Worm (Caenorhabditis elegans) whole organism, L4 larva: Measurements from ENCODE around the gene exos-8.

ENCODE experiments used
- F44E2.7 ChIP-seq: fragments of 200-800 bp; sonication (Bioruptor generic); IDR thresholded peaks from 2 replicates; pipeline ENCODE4 v2.1.2; 2022; ENCODE audit warnings: missing genetic modification characterization, missing compliant biosample characterization
- F49E8.2 ChIP-seq: sonication (generic microtip); optimal IDR thresholded peaks from 2 replicates; lab custom pipeline; 2016; ENCODE audit warnings: missing compliant biosample characterization, mild to moderate bottlenecking, missing genetic modification characterization, borderline replicate concordance
- Y105C5A.15 ChIP-seq: fragments of 200-800 bp; sonication (Bioruptor generic); IDR thresholded peaks from 2 replicates; pipeline ENCODE4 v1.3.6; 2022; ENCODE audit warnings: missing genetic modification characterization, missing compliant biosample characterization
- aha-1 ChIP-seq: fragments of 150-350 bp; peaks from one replicate; lab custom pipeline; 2014; ENCODE audit warnings: missing biosample characterization, missing genetic modification characterization
- ceh-20 ChIP-seq: fragments of 200-800 bp; sonication (Bioruptor generic); IDR thresholded peaks from 2 replicates; pipeline ENCODE4 v1.3.6; 2022; ENCODE audit warnings: missing genetic modification reagents, missing genetic modification characterization, missing compliant biosample characterization
- ces-1 ChIP-seq: fragments of 150-350 bp; sonication (generic microtip); optimal IDR thresholded peaks from 4 replicates; lab custom pipeline; 2014; ENCODE audit warnings: missing biosample characterization, missing genetic modification reagents, missing genetic modification characterization
- ctbp-1 ChIP-seq: fragments of 200-800 bp; sonication (Bioruptor generic); IDR thresholded peaks from 2 replicates; pipeline ENCODE4 v1.3.6; 2022; ENCODE audit warnings: missing genetic modification reagents, missing genetic modification characterization, missing compliant biosample characterization
- daf-19 ChIP-seq: fragments of 200-800 bp; sonication (Bioruptor generic); conservative IDR thresholded peaks from 2 replicates; pipeline ENCODE4 v1.3.6; 2022; ENCODE audit warnings: missing genetic modification characterization, missing compliant biosample characterization
- dpl-1 ChIP-seq: fragments of 150-350 bp; optimal IDR thresholded peaks from 2 replicates; lab custom pipeline; 2014; ENCODE audit warnings: missing biosample characterization, missing genetic modification reagents, missing genetic modification characterization
- egl-43 ChIP-seq: fragments of 200-800 bp; sonication (Bioruptor generic); IDR thresholded peaks from 2 replicates; pipeline ENCODE4 v1.3.6; 2022; ENCODE audit warnings: missing genetic modification reagents, missing genetic modification characterization, missing compliant biosample characterization
- fkh-10 ChIP-seq: fragments of 150-350 bp; optimal IDR thresholded peaks from 2 replicates; lab custom pipeline; 2014; ENCODE audit warnings: missing biosample characterization, missing genetic modification reagents, missing genetic modification characterization
- fos-1 ChIP-seq: fragments of 150-350 bp; optimal IDR thresholded peaks from 2 replicates; lab custom pipeline; 2014; ENCODE audit warnings: missing biosample characterization, missing genetic modification characterization
- hlh-11 ChIP-seq: fragments of 200-800 bp; sonication (Bioruptor generic); optimal IDR thresholded peaks from 2 replicates; lab custom pipeline; 2018; ENCODE audit warnings: mild to moderate bottlenecking, missing genetic modification characterization, missing compliant biosample characterization
- hlh-30 ChIP-seq: sonication (generic microtip); optimal IDR thresholded peaks from 2 replicates; lab custom pipeline; 2017; ENCODE audit warnings: antibody characterized with exemption, mild to moderate bottlenecking, missing genetic modification characterization, missing compliant biosample characterization; ENCODE audit not compliant: insufficient read depth
- jun-1 ChIP-seq: fragments of 150-350 bp; optimal IDR thresholded peaks from 2 replicates; lab custom pipeline; 2014; ENCODE audit warnings: missing biosample characterization, missing genetic modification reagents, missing genetic modification characterization
- lsy-2 ChIP-seq, 2 experiments: fragments of 150-350 bp in 1 of 2; sonication (generic microtip) in 1 of 2; optimal IDR thresholded peaks; 2 replicates each; lab custom pipeline; 2014 to 2017; ENCODE audit warnings: missing biosample characterization in 2 of 2, missing genetic modification characterization in 2 of 2
- mdl-1 ChIP-seq, 2 experiments: fragments of 150-350 bp in 1 of 2; sonication (generic microtip) in 1 of 2; optimal IDR thresholded peaks; 2 replicates each; lab custom pipeline; 2014 to 2017; ENCODE audit warnings: missing biosample characterization in 2 of 2, missing genetic modification characterization in 2 of 2
- mep-1 ChIP-seq: fragments of 150-350 bp; sonication (generic microtip); optimal IDR thresholded peaks from 3 replicates; lab custom pipeline; 2014; ENCODE audit warnings: missing biosample characterization, missing genetic modification characterization
- mxl-3 ChIP-seq: fragments of 200-800 bp; sonication (Bioruptor generic); optimal IDR thresholded peaks from 2 replicates; lab custom pipeline; 2018; ENCODE audit warnings: mild to moderate bottlenecking, missing genetic modification characterization, missing compliant biosample characterization
- nhr-28 ChIP-seq: fragments of 150-350 bp; optimal IDR thresholded peaks from 2 replicates; lab custom pipeline; 2014; ENCODE audit warnings: missing biosample characterization, missing genetic modification characterization
- nhr-41 ChIP-seq: fragments of 200-800 bp; sonication (Bioruptor generic); IDR thresholded peaks from 2 replicates; pipeline ENCODE4 v1.3.6; 2022; ENCODE audit warnings: missing genetic modification reagents, missing genetic modification characterization, missing compliant biosample characterization
- nhr-48 ChIP-seq: sonication (generic microtip); optimal IDR thresholded peaks from 2 replicates; lab custom pipeline; 2016; ENCODE audit warnings: mild to moderate bottlenecking, missing genetic modification characterization, missing compliant biosample characterization
- nhr-6 ChIP-seq: fragments of 150-350 bp; optimal IDR thresholded peaks from 2 replicates; lab custom pipeline; 2014; ENCODE audit warnings: missing biosample characterization, missing genetic modification characterization
- set-16 ChIP-seq: fragments of 200-800 bp; sonication (Bioruptor generic); IDR thresholded peaks from 2 replicates; pipeline ENCODE4 v1.3.6; 2022; ENCODE audit warnings: missing genetic modification reagents, missing genetic modification characterization, missing compliant biosample characterization
- spr-3 ChIP-seq: fragments of 200-800 bp; sonication (Bioruptor generic); optimal IDR thresholded peaks from 2 replicates; lab custom pipeline; 2018; ENCODE audit warnings: mild to moderate bottlenecking, missing genetic modification characterization, missing compliant biosample characterization
- tag-97 ChIP-seq: fragments of 200-800 bp; sonication (Bioruptor generic); IDR thresholded peaks from 2 replicates; pipeline ENCODE4 v1.3.6; 2022; ENCODE audit warnings: missing genetic modification characterization, missing compliant biosample characterization
- unc-39 ChIP-seq: sonication (generic microtip); optimal IDR thresholded peaks from 2 replicates; lab custom pipeline; 2017; ENCODE audit warnings: missing biosample characterization, missing genetic modification characterization
- unc-62 ChIP-seq, 3 experiments: fragments of 150-350 bp in 1 of 3; sonication (generic microtip); optimal IDR thresholded peaks in 2 of 3; peaks in 1 of 3; 1 replicate in 1 of 3; 2 replicates in 2 of 3; lab custom pipeline; 2014 to 2017; ENCODE audit warnings: missing biosample characterization in 3 of 3, missing genetic modification characterization in 3 of 3, missing genetic modification reagents in 3 of 3, missing genotype in 1 of 3
- zag-1 ChIP-seq: fragments of 150-350 bp; optimal IDR thresholded peaks from 2 replicates; lab custom pipeline; 2014; ENCODE audit warnings: missing biosample characterization, missing genetic modification characterization

The exos-8 gene

ce11 chrII:6709680-6710079 lies 31.8 kb upstream of the exos-8 start:
- TF ChIP-seq dpl-1 (GFP tag; lab: Kevin White, UChicago): no peak
- peak; percentile 59; the same call in 1 of the 2 replicates for TF ChIP-seq ctbp-1 (GFP tag; lab: Robert Waterston, UW)
- peak; percentile 49 for TF ChIP-seq ces-1 (GFP tag; lab: Kevin White, UChicago)
- TF ChIP-seq fkh-10 (GFP tag; lab: Kevin White, UChicago): peak; percentile 69

- no peak for TF ChIP-seq nhr-41 (GFP tag; lab: Robert Waterston, UW)
- TF ChIP-seq set-16 (GFP tag; lab: Robert Waterston, UW): peak; percentile 74; the same call in 1 of the 2 replicates
- TF ChIP-seq egl-43 (GFP tag; lab: Robert Waterston, UW): 0 out of 2 replicates have a peak, but pooled peaks have one; percentile 3
- TF ChIP-seq unc-39 (tag; lab: Kevin White, UChicago): no peak
- TF ChIP-seq aha-1 (tag; lab: Kevin White, UChicago): peak; percentile 11
Observed at ce11 chrII:6710596-6710995, 30.9 kb upstream of the exos-8 start.

ce11 chrII:6712177-6712981 lies 29.1 kb upstream of the exos-8 start, which contains the start of the genes dpy-10 and T14B4.19:
Gene dpy-10, minus strand, starts transcription at chrII:6712227.
Gene T14B4.19, minus strand, starts transcription at chrII:6712931.
- peak; percentile 41 for TF ChIP-seq hlh-30 (tag; lab: Kevin White, UChicago)
- TF ChIP-seq nhr-28 (tag; lab: Kevin White, UChicago): peak; percentile 44
- peak in 1 of 2 experiments; percentile 37 for TF ChIP-seq lsy-2 (tag; optimal IDR thresholded peaks at IDR 0.05; lab: Kevin White, UChicago)
- no peak for TF ChIP-seq ceh-20 (GFP tag; lab: Robert Waterston, UW)
- TF ChIP-seq aha-1 (tag; lab: Kevin White, UChicago): peak; percentile 3
- no peak for TF ChIP-seq F44E2.7 (GFP tag; lab: Robert Waterston, UW)
- no peak for TF ChIP-seq mep-1 (tag; lab: Kevin White, UChicago)
- TF ChIP-seq hlh-11 (tag; lab: Kevin White, UChicago): peak; percentile 61
- no peak for TF ChIP-seq jun-1 (tag; lab: Kevin White, UChicago)
- TF ChIP-seq mxl-3 (GFP tag; lab: Kevin White, UChicago): peak; percentile 73
- no peak for TF ChIP-seq fos-1 (tag; lab: Kevin White, UChicago)
- no peak for TF ChIP-seq zag-1
- TF ChIP-seq F49E8.2: no peak
- peak in 1 of 2 experiments; percentile 27 for TF ChIP-seq mdl-1 (tag; optimal IDR thresholded peaks at IDR 0.05; lab: Kevin White, UChicago)

- TF ChIP-seq nhr-6 (tag; lab: Kevin White, UChicago) (no peak), nhr-48 (tag; lab: Kevin White, UChicago) (no peak), daf-19 (no peak), aha-1 (tag; lab: Kevin White, UChicago) (peak; percentile 45)
Observed at ce11 chrII:6713003-6713402, 28.5 kb upstream of the exos-8 start.

ce11 chrII:6713832-6714342 lies 27.6 kb upstream of the exos-8 start, which contains the start of gene dpy-2:
Gene dpy-2, plus strand, starts transcription at chrII:6714292.
- peak; percentile 42 for TF ChIP-seq aha-1 (tag; lab: Kevin White, UChicago)
- peak in 1 of 2 experiments; percentile 61 for TF ChIP-seq unc-62 (GFP tag; optimal IDR thresholded peaks at IDR 0.05 in 1 of 2; lab: Kevin White, UChicago)
- no peak for TF ChIP-seq unc-62 (tag; optimal IDR thresholded peaks at IDR 0.05; lab: Kevin White, UChicago)
- TF ChIP-seq nhr-28 (tag; lab: Kevin White, UChicago): peak; percentile 13
- no peak for TF ChIP-seq Y105C5A.15 (GFP tag; lab: Robert Waterston, UW)
- no peak for TF ChIP-seq spr-3 (GFP tag; lab: Kevin White, UChicago)
- TF ChIP-seq tag-97: no peak
- TF ChIP-seq, all 104 proteins: peak for 3
